Worm (Caenorhabditis elegans) whole organism, midembryonic: Measurements from ENCODE around the gene F20A1.6.

Experiments used
- T22C8.4 ChIP-seq: fragments of 200-800 bp; sonication (Bioruptor generic); IDR thresholded peaks from 2 replicates; pipeline ENCODE4 v1.3.6; 2022; ENCODE audit warnings: missing genetic modification characterization, missing compliant biosample characterization
- cog-1 ChIP-seq: sonication (generic microtip); optimal IDR thresholded peaks from 2 replicates; lab custom pipeline; 2016; ENCODE audit warnings: missing genetic modification characterization, missing compliant biosample characterization
- flt-1 ChIP-seq: fragments of 200-800 bp; sonication (Bioruptor generic); IDR thresholded peaks from 2 replicates; pipeline ENCODE4 v1.3.6; 2022; ENCODE audit warnings: missing genetic modification characterization, missing compliant biosample characterization
- klf-2 ChIP-seq: fragments of 200-800 bp; sonication (Bioruptor generic); conservative IDR thresholded peaks from 2 replicates; pipeline ENCODE4 v1.3.6; 2022; ENCODE audit warnings: missing genetic modification reagents, missing genetic modification characterization, missing compliant biosample characterization
- med-1 ChIP-seq: sonication (generic microtip); optimal IDR thresholded peaks from 2 replicates; lab custom pipeline; 2017; ENCODE audit warnings: missing genetic modification characterization, mild to moderate bottlenecking, missing compliant biosample characterization, antibody characterized with exemption, missing genetic modification reagents; ENCODE audit not compliant: insufficient read depth
- ref-1 ChIP-seq: fragments of 200-800 bp; sonication (Bioruptor generic); conservative IDR thresholded peaks from 2 replicates; pipeline ENCODE4 v1.3.6; 2022; ENCODE audit warnings: missing genetic modification reagents, missing genetic modification characterization, missing compliant biosample characterization
- tab-1 ChIP-seq: fragments of 200-800 bp; sonication (Bioruptor generic); IDR thresholded peaks from 2 replicates; pipeline ENCODE4 v1.3.6; 2022; ENCODE audit warnings: missing genetic modification characterization, missing compliant biosample characterization
- ztf-23 ChIP-seq: fragments of 200-800 bp; sonication (Bioruptor generic); IDR thresholded peaks from 2 replicates; pipeline ENCODE4 v1.3.6; 2022; ENCODE audit warnings: missing genetic modification reagents, missing genetic modification characterization, missing compliant biosample characterization
- ztf-29 ChIP-seq: fragments of 200-800 bp; sonication (Bioruptor generic); IDR thresholded peaks from 2 replicates; pipeline ENCODE4 v1.3.6; 2022; ENCODE audit warnings: missing genetic modification reagents, missing genetic modification characterization, missing compliant biosample characterization

Gene F20A1.6

DNA sequence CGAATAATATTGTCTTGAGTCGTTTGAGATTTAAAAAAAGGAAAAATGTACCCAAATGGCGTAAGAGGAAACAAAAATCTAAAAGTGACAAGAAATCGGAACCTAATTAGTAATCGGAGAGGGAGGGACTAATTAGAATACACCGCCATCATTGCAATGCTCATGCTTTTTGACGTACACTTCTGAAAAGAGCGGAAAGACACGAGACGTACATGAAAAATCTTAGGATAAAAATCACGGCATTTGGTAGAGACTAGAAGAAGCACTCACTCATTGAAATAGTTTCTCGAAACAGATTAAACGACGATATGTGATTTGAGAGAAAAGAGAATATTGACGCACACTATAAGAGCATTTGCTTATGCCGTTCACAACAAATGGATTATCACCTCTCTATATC is 4.0 kb downstream of the F20A1.6 start:
- TF ChIP-seq med-1 (GFP tag; lab: Kevin White, UChicago) (no peak), cog-1 (no peak), ztf-23 (GFP tag; lab: Robert Waterston, UW) (no peak), tab-1 (no peak), T22C8.4 (GFP tag; lab: Robert Waterston, UW) (no peak), ref-1 (GFP tag; lab: Robert Waterston, UW) (no peak), klf-2 (GFP tag; lab: Robert Waterston, UW) (no peak), flt-1 (GFP tag; lab: Robert Waterston, UW) (no peak), ztf-29 (GFP tag; lab: Robert Waterston, UW) (no peak)

DNA sequence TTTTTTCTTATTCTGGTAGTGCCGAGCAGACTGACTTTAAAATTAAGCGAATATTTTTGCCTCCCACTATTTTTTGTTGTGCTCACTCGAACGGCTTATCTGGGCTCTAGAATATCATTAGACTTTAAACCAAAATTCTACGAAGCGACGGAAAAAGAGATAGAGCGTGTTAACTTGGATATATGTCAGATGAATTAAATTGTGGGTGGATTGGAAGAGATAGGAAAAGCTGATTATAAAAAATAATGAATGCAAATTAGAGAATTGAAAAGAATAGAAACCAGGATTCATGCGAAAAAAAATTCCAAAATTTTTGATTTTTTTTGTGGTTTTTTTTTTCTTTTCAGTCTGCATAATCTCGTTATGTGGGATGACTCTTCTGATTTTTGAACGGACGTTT is 5.2 kb downstream of the F20A1.6 start, which contains the start of gene F20A1.4:
TSS of gene F20A1.4 (minus strand) at position 101 of the 400 bp plus-strand sequence.
- TF ChIP-seq flt-1 (GFP tag; lab: Robert Waterston, UW) (no peak), med-1 (GFP tag; lab: Kevin White, UChicago) (no peak), ref-1 (GFP tag; lab: Robert Waterston, UW) (no peak), tab-1 (no peak), cog-1 (no peak), ztf-23 (GFP tag; lab: Robert Waterston, UW) (no peak), klf-2 (GFP tag; lab: Robert Waterston, UW) (no peak), ztf-29 (GFP tag; lab: Robert Waterston, UW) (no peak), T22C8.4 (GFP tag; lab: Robert Waterston, UW) (no peak)

DNA sequence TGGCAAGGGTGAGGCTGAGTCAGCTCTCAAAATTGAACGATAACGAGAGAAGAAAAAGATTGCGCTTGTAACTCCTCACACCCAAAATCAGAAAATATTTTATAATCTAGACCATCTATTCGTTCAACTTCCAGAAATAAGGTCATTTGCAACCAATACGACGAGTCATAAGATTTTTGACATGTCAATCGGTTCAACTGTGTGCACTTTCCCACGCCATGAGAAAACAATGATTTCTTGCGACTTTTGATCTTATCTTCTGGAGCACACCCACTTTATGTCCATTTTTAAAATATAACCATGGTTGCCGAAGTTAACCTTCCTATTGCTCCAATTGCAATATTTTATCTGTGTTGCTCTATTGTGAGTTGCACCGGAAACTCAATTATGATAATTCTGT is 9.9 kb downstream of the F20A1.6 start, which contains the start of gene srsx-32:
TSS of gene srsx-32 (plus strand) at position 301 of the 400 bp plus-strand sequence.
- TF ChIP-seq med-1 (GFP tag; lab: Kevin White, UChicago) (no peak), tab-1 (no peak), T22C8.4 (GFP tag; lab: Robert Waterston, UW) (no peak), flt-1 (GFP tag; lab: Robert Waterston, UW) (no peak), cog-1 (no peak), ztf-29 (GFP tag; lab: Robert Waterston, UW) (no peak), ztf-23 (GFP tag; lab: Robert Waterston, UW) (no peak), klf-2 (GFP tag; lab: Robert Waterston, UW) (no peak), ref-1 (GFP tag; lab: Robert Waterston, UW) (no peak)

DNA sequence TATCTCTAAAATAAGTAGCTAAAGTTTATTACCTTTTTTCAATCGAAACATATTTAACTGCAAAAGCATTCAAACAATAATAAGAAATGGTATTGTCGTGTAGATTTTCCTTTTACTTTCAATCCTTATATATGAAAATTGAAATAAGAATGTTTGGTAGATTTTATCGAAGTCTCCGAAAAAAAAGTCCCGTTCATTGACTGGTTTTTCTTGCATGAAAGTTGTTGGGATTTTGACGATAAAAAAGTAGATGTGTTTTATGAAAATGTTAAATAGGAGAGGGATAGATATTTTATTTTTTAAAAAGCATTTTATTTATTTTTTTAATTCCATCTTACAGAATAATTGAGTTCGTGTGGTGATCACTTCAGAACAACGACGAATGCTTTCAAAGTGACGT is 11.1 kb downstream of the F20A1.6 start, which contains the start of gene C33G8.13:
TSS of gene C33G8.13 (minus strand) at position 101 of the 400 bp plus-strand sequence.
- TF ChIP-seq T22C8.4 (GFP tag; lab: Robert Waterston, UW) (no peak), klf-2 (GFP tag; lab: Robert Waterston, UW) (no peak), med-1 (GFP tag; lab: Kevin White, UChicago) (no peak), flt-1 (GFP tag; lab: Robert Waterston, UW) (no peak), ref-1 (GFP tag; lab: Robert Waterston, UW) (no peak), ztf-23 (GFP tag; lab: Robert Waterston, UW) (no peak), ztf-29 (GFP tag; lab: Robert Waterston, UW) (no peak), tab-1 (no peak), cog-1 (no peak)

DNA sequence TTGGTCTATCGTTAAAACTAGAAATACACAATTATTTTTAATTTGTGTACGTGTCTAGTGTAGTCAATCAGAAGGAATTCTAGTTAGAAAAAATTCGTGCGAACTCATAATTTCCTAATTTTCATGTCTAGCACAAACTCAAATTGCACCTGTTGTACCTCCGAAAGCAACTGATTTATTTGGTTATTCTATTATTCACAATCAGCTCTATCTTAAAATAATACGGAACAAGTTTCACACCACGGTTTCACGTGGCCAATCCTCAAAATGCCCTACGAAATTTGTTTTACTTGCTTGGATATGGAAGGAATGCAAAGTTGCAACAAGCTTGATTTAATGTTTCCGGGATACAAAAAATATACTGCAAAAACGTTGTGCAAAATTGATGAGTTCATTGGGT is 14.3 kb downstream of the F20A1.6 start, which contains the start of gene srw-127:
TSS of gene srw-127 (plus strand) at position 301 of the 400 bp plus-strand sequence.
- no peak for TF ChIP-seq med-1 (GFP tag; lab: Kevin White, UChicago)
- TF ChIP-seq cog-1 = no peak

DNA sequence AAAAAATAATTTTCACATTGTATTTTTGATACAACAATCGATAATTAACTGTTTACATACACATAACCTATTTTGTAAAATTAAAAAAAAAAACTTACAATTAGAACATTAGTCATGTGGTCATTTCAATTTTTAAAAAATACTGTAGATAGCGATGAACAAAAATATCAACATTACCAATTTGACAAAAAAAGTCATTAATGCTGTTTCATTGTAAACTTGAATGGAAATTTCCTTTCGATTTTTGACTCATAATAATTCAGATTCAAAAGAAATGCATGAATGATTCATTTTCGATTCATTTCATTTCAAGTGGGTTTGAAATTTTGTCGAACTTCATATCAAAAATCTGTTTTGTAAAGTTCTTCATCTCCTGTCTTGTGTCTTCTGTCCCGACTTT is 17.5 kb downstream of the F20A1.6 start, which contains the start of gene C33G8.2:
TSS of gene C33G8.2 (plus strand) at position 301 of the 400 bp plus-strand sequence.
- no peak for TF ChIP-seq tab-1
- TF ChIP-seq ztf-23 (GFP tag; lab: Robert Waterston, UW) = no peak
- no peak for TF ChIP-seq ref-1 (GFP tag; lab: Robert Waterston, UW)
- TF ChIP-seq med-1 (GFP tag; lab: Kevin White, UChicago) = no peak
- TF ChIP-seq klf-2 (GFP tag; lab: Robert Waterston, UW) = no peak

DNA sequence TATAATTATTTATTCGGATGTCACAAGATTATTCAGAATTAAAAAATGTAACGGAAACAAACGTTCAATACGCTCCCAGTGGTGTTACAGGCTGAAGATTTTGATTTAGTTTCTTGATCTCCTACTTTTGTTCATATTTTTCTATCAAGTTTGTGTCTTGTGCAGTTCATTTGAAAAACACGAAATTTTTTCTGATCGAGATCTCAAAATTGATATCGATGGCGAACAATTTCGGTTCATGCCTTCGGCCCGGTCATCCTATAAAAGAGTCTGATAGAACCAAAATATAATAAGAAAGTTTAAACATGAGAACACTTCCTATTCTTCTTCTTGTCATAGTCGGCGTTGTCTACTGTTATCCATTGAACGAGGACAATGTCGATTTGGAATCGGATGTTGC is 19.6 kb downstream of the F20A1.6 start, which contains the start of gene drd-10:
TSS of gene drd-10 (plus strand) at position 301 of the 400 bp plus-strand sequence.
- no peak for TF ChIP-seq ztf-23 (GFP tag; lab: Robert Waterston, UW)
- TF ChIP-seq ztf-29 (GFP tag; lab: Robert Waterston, UW) = no peak
- TF ChIP-seq flt-1 (GFP tag; lab: Robert Waterston, UW) = no peak
- TF ChIP-seq klf-2 (GFP tag; lab: Robert Waterston, UW) = no peak
- no peak for TF ChIP-seq tab-1

DNA sequence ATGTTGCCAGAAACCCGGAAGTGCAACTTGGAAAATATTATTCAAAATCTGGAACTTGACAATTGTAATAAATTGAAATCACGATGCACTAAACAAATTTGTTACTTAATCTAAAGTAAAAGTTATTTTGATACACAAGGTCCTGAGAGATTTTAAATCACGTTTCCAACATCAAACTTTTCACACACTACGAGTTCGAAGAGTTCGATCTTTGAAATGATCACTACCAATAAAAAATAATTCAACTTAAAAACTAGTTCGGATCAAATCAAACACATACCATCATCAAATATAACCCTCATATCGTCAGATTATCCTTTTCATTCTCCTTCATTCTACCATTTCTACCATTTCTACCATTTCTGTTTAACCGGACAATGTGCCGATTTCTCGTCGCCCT is 21.0 kb downstream of the F20A1.6 start, which contains the start of gene spig-10:
TSS of gene spig-10 (plus strand) at position 301 of the 400 bp plus-strand sequence.
- TF ChIP-seq T22C8.4 (GFP tag; lab: Robert Waterston, UW) (no peak), cog-1 (no peak), ztf-29 (GFP tag; lab: Robert Waterston, UW) (no peak), klf-2 (GFP tag; lab: Robert Waterston, UW) (no peak), flt-1 (GFP tag; lab: Robert Waterston, UW) (no peak), tab-1 (no peak), med-1 (GFP tag; lab: Kevin White, UChicago) (no peak), ref-1 (GFP tag; lab: Robert Waterston, UW) (no peak), ztf-23 (GFP tag; lab: Robert Waterston, UW) (no peak)

DNA sequence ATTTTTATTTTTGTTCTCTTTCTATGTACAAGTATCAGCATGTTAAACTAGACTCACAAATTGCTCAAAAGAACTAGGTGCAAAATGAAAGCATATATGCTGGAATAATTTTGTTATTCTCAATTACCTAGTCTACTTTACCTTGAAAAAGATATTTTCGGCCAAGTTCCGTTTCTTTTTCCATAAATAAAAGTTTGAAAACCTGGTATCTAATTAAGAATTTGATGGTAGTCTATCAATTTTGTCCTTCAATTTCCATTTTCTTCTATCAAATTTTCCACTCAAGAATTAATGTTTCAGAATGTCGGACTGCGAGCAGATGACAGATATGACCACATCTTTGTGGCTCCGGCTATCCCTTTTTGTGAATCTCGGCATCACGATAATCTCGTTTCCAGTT is 23.1 kb downstream of the F20A1.6 start, which contains the start of gene srab-4:
TSS of gene srab-4 (plus strand) at position 301 of the 400 bp plus-strand sequence.
- TF ChIP-seq flt-1 (GFP tag; lab: Robert Waterston, UW) (no peak), T22C8.4 (GFP tag; lab: Robert Waterston, UW) (no peak), klf-2 (GFP tag; lab: Robert Waterston, UW) (no peak), cog-1 (no peak)

DNA sequence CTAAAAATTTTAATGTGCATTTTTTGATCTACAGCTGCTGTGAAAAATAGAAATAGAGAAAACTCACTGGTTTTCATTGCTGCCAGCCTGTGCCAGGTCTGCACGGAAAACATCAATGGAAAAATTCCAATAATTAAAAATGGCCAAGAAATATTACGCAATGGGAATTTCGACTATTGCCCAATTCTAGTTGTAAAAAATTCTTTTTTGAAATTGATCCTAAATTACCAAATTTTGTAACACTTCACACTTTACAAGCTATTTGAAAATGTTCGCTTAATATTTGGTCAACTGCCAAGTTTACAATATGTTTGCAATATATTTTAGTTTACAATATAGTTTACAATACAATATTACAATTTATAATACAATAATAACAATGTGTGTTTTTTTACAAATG is 26.2 kb downstream of the F20A1.6 start:
- no peak for TF ChIP-seq med-1 (GFP tag; lab: Kevin White, UChicago)
